Worm (Caenorhabditis elegans) whole organism, mixed stage, embryonic: Measurements from ENCODE around the gene fbxc-30.

ENCODE experiments used
- ceh-43 ChIP-seq: fragments of 200-800 bp; sonication (Bioruptor generic); optimal IDR thresholded peaks from 2 replicates; lab custom pipeline; 2018; ENCODE audit warnings: mild to moderate bottlenecking, missing genetic modification characterization, moderate library complexity, missing compliant biosample characterization
- lin-13 ChIP-seq: fragments of 150-350 bp; optimal IDR thresholded peaks from 2 replicates; lab custom pipeline; 2014; ENCODE audit warnings: missing biosample characterization, missing genetic modification characterization
- nhr-76 ChIP-seq: sonication (generic microtip); optimal IDR thresholded peaks from 2 replicates; lab custom pipeline; 2017; ENCODE audit warnings: missing biosample characterization, missing genetic modification characterization
- snpc-4 ChIP-seq: fragments of 150-350 bp; optimal IDR thresholded peaks from 2 replicates; lab custom pipeline; 2014; ENCODE audit warnings: missing biosample characterization, missing genetic modification characterization
- sptf-1 ChIP-seq: sonication (generic microtip); optimal IDR thresholded peaks from 2 replicates; lab custom pipeline; 2017; ENCODE audit warnings: mild to moderate bottlenecking, missing genetic modification characterization, moderate library complexity, missing compliant biosample characterization
- unc-39 ChIP-seq: fragments of 150-350 bp; optimal IDR thresholded peaks from 2 replicates; lab custom pipeline; 2014; ENCODE audit warnings: missing biosample characterization, missing genetic modification characterization
- ztf-11 ChIP-seq: fragments of 150-350 bp; optimal IDR thresholded peaks from 2 replicates; lab custom pipeline; 2014; ENCODE audit warnings: missing biosample characterization, missing genetic modification characterization

DNA sequence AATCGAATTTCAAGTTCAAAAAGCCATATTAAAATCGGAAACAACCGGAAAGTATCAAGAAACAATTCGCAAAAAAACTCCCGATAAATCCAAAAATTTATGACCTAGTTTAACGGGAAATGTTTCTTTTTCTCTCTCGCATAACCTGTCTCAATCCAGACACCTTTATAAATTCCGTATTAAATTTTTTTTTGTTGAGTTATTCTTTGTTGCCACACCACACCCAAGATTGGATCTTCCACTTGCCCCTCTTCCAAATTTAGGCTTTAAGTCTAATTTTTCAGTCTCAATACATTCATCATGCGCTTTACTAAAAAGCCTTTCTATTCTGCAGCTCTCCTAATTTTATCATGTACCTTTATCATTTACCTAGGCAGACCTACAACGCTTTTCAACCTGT, 21.1 kb downstream of the fbxc-30 start, which contains the start of gene R07C3.3:
- no peak for TF ChIP-seq snpc-4
- TF ChIP-seq ztf-11 (tag; lab: Kevin White, UChicago): no peak
- TF ChIP-seq lin-13 (tag; lab: Kevin White, UChicago): no peak
- no peak for TF ChIP-seq ceh-43 (GFP tag; lab: Kevin White, UChicago)
- no peak for TF ChIP-seq unc-39
- no peak for TF ChIP-seq sptf-1 (tag; lab: Kevin White, UChicago)
- TF ChIP-seq nhr-76 (tag; lab: Kevin White, UChicago): no peak
